Worm (Caenorhabditis elegans): ENCODE measurements around the gene srg-16.
A peak's percentile ranks its signal among the peaks of the same experiment; 100 is the strongest.

srg-16 gene

ce11 chrII:12491936-12492335, 25.0 kb downstream of the srg-16 start, which contains the start of gene srz-6:
TSS of gene srz-6 (plus strand) at chrII:12492236.
- TF ChIP-seq tbx-11 (GFP tag; IDR thresholded peaks at IDR 0.05) (no peak), B0310.2 (tag; optimal IDR thresholded peaks at IDR 0.05) (no peak), flt-1 (GFP tag; IDR thresholded peaks at IDR 0.05) (no peak), aly-1 (tag; optimal IDR thresholded peaks at IDR 0.05) (no peak), ets-7 (tag; optimal IDR thresholded peaks at IDR 0.05) (no peak), sea-1 (GFP tag; conservative IDR thresholded peaks at IDR 0.05) (no peak), ama-1 (optimal IDR thresholded peaks at IDR 0.05) (no peak), tra-4 (tag; optimal IDR thresholded peaks at IDR 0.05) (no peak), scrt-1 (GFP tag; IDR thresholded peaks at IDR 0.05) (no peak), hmg-4 (GFP tag; optimal IDR thresholded peaks at IDR 0.05) (no peak), tbx-37 (GFP tag; conservative IDR thresholded peaks at IDR 0.05) (no peak), hmbx-1 (tag; optimal IDR thresholded peaks at IDR 0.05) (no peak), F13C5.2 (tag; optimal IDR thresholded peaks at IDR 0.05) (no peak), pes-1 (GFP tag; IDR thresholded peaks at IDR 0.05) (no peak), ceh-13 (GFP tag; optimal IDR thresholded peaks at IDR 0.05) (no peak), hnd-1 (tag; optimal IDR thresholded peaks at IDR 0.05) (no peak), ceh-36 (tag; optimal IDR thresholded peaks at IDR 0.05) (no peak)

ce11 chrII:12494067-12494477, 27.1 kb downstream of the srg-16 start:
- TF ChIP-seq hmbx-1 (tag; optimal IDR thresholded peaks at IDR 0.05) (no peak), hnd-1 (tag; optimal IDR thresholded peaks at IDR 0.05) (no peak), ceh-13 (GFP tag; optimal IDR thresholded peaks at IDR 0.05) (no peak), pes-1 (GFP tag; IDR thresholded peaks at IDR 0.05) (no peak), tbx-37 (GFP tag; conservative IDR thresholded peaks at IDR 0.05) (no peak), tra-4 (tag; optimal IDR thresholded peaks at IDR 0.05) (no peak), hmg-4 (GFP tag; optimal IDR thresholded peaks at IDR 0.05) (no peak), ceh-36 (tag; optimal IDR thresholded peaks at IDR 0.05) (no peak)

- TF ChIP-seq ama-1 (optimal IDR thresholded peaks at IDR 0.05) (no peak), ets-7 (tag; optimal IDR thresholded peaks at IDR 0.05) (peak; percentile 93), flt-1 (GFP tag; IDR thresholded peaks at IDR 0.05) (peak; percentile 98), B0310.2 (tag; optimal IDR thresholded peaks at IDR 0.05) (peak; percentile 91), tbx-37 (GFP tag; conservative IDR thresholded peaks at IDR 0.05) (peak; percentile 98), scrt-1 (GFP tag; IDR thresholded peaks at IDR 0.05) (peak; percentile 98), ceh-13 (GFP tag; optimal IDR thresholded peaks at IDR 0.05) (peak; percentile 84), sea-1 (GFP tag; conservative IDR thresholded peaks at IDR 0.05) (peak; percentile 95), aly-1 (tag; optimal IDR thresholded peaks at IDR 0.05) (peak; percentile 90), ceh-36 (tag; optimal IDR thresholded peaks at IDR 0.05) (peak; percentile 94), tbx-11 (GFP tag; IDR thresholded peaks at IDR 0.05) (peak; percentile 97), pes-1 (GFP tag; IDR thresholded peaks at IDR 0.05) (peak; percentile 98), tra-4 (tag; optimal IDR thresholded peaks at IDR 0.05) (peak; percentile 85), hnd-1 (tag; optimal IDR thresholded peaks at IDR 0.05) (peak; percentile 88), hmg-4 (GFP tag; optimal IDR thresholded peaks at IDR 0.05) (peak; percentile 92), hmbx-1 (tag; optimal IDR thresholded peaks at IDR 0.05) (peak; percentile 79), F13C5.2 (tag; optimal IDR thresholded peaks at IDR 0.05) (peak; percentile 95)
These were observed 27.7 kb downstream of the srg-16 start, which contains the start of gene col-85 for ce11 chrII:12494556-12495131. TSS of gene col-85 (minus strand) at chrII:12495095.

ce11 chrII:12496981-12497380, 30.0 kb downstream of the srg-16 start, which contains the start of gene T21B4.3:
TSS of gene T21B4.3 (minus strand) at chrII:12497081.
- TF ChIP-seq ets-7 (tag; optimal IDR thresholded peaks at IDR 0.05), result no peak
- TF ChIP-seq flt-1 (GFP tag; IDR thresholded peaks at IDR 0.05), result no peak
- TF ChIP-seq ceh-13 (GFP tag; optimal IDR thresholded peaks at IDR 0.05), result no peak
- no peak for TF ChIP-seq sea-1 (GFP tag; conservative IDR thresholded peaks at IDR 0.05)
- TF ChIP-seq tbx-37 (GFP tag; conservative IDR thresholded peaks at IDR 0.05), result no peak
- TF ChIP-seq ama-1 (optimal IDR thresholded peaks at IDR 0.05), result no peak
- TF ChIP-seq aly-1 (tag; optimal IDR thresholded peaks at IDR 0.05), result no peak
- TF ChIP-seq scrt-1 (GFP tag; IDR thresholded peaks at IDR 0.05), result no peak
- no peak for TF ChIP-seq F13C5.2 (tag; optimal IDR thresholded peaks at IDR 0.05)
- TF ChIP-seq B0310.2 (tag; optimal IDR thresholded peaks at IDR 0.05), result no peak

DNA sequence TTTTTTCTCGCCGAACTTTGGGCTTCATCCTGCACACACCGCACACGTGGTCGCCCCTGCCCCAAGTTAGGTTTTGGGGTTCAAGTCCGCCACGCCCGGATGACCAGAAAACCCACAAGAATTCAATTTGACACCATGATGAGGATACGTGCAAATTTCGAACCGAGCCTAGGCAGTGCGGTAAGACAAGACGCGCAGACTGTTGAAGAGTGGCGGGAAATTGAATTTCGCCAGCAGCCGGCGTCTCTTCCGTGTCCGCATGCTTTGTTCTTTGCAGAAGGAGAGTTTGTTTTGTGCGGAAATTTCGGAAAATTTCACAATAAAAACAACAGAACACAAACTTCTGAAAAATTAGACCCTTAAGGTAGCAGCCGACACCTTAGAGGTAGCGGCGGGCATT, 33.0 kb downstream of the srg-16 start:
- TF ChIP-seq ama-1 (optimal IDR thresholded peaks at IDR 0.05) (no peak), ceh-36 (tag; optimal IDR thresholded peaks at IDR 0.05) (no peak), scrt-1 (GFP tag; IDR thresholded peaks at IDR 0.05) (no peak)

ce11 chrII:12502784-12503183, 35.9 kb downstream of the srg-16 start, which contains the start of gene ador-1:
TSS of gene ador-1 (minus strand) at chrII:12502884.
- TF ChIP-seq tra-4 (tag; optimal IDR thresholded peaks at IDR 0.05) (no peak), sea-1 (GFP tag; conservative IDR thresholded peaks at IDR 0.05) (no peak)

- TF ChIP-seq hnd-1 (tag; optimal IDR thresholded peaks at IDR 0.05), result no peak
- TF ChIP-seq pes-1 (GFP tag; IDR thresholded peaks at IDR 0.05), result no peak
- TF ChIP-seq tbx-37 (GFP tag; conservative IDR thresholded peaks at IDR 0.05), result no peak
- no peak for TF ChIP-seq hmbx-1 (tag; optimal IDR thresholded peaks at IDR 0.05)
- TF ChIP-seq tra-4 (tag; optimal IDR thresholded peaks at IDR 0.05), result no peak
- TF ChIP-seq flt-1 (GFP tag; IDR thresholded peaks at IDR 0.05), result no peak
These were observed 39.6 kb downstream of the srg-16 start for ce11 chrII:12506511-12506910.

DNA sequence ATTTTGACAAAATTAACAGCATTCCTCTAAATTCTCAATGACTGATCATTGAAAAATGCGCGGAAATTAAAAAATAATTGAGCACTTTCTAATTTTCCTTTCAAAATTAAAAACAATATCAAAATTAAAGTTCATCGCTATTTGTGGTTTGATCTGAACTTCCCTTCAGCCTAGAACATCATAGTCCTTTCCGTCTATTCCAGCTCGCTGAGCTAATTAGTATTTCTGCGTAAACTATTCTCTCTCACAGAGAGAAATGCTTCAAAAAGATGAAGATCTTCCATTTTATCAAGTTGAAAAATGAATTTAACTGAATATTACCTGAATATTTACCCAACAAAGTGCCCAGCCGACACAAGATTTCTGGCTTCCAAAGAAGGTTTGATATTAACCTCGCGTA, 40.1 kb downstream of the srg-16 start, which contains the start of gene srh-68:
TSS of gene srh-68 (plus strand) at position 301 of the 400 bp plus-strand sequence.
- TF ChIP-seq tbx-11 (GFP tag; IDR thresholded peaks at IDR 0.05), result no peak
- TF ChIP-seq hmg-4 (GFP tag; optimal IDR thresholded peaks at IDR 0.05), result no peak
- no peak for TF ChIP-seq aly-1 (tag; optimal IDR thresholded peaks at IDR 0.05)

Measured in whole organism, early embryonic.